Fruit fly (Drosophila melanogaster) whole organism: ENCODE measurements around the gene Tet.

Source experiments
- CG8478 ChIP-seq: fragments of >200 bp; optimal IDR thresholded peaks from 2 replicates; lab custom pipeline; 2018; ENCODE audit warnings: inconsistent platforms
- Dll ChIP-seq: fragments of >200 bp; optimal IDR thresholded peaks from 2 replicates; lab custom pipeline; 2017
- EcR ChIP-seq, 2 experiments: fragments of >200 bp; optimal IDR thresholded peaks; 2 replicates each; lab custom pipeline; 2017; ENCODE audit warnings: missing biosample characterization in 2 of 2, missing genetic modification characterization in 2 of 2, missing genetic modification reagents in 2 of 2
- pan ChIP-seq: fragments of >200 bp; optimal IDR thresholded peaks from 2 replicates; lab custom pipeline; 2017
- psq ChIP-seq: fragments of >200 bp; optimal IDR thresholded peaks from 2 replicates; lab custom pipeline; 2017
- usp ChIP-seq: fragments of >200 bp; optimal IDR thresholded peaks from 2 replicates; lab custom pipeline; 2017; ENCODE audit warnings: missing biosample characterization, missing genetic modification characterization, mixed read lengths

- TF ChIP-seq CG8478 (lab: Kevin White, UChicago) (no peak), psq (no peak), pan (no peak), usp (GFP tag; lab: Kevin White, UChicago) (no peak), Dll (lab: Kevin White, UChicago) (no peak), EcR (GFP tag; optimal IDR thresholded peaks at IDR 0.05; lab: Kevin White, UChicago) (no peak)
Observed at dm6 chr3L:2748359-2748758, 130.6 kb downstream of the Tet start.
